Fruit fly (Drosophila melanogaster) whole organism: ENCODE results near the gene CG42634.

Experiments used
- CG8478 ChIP-seq: fragments of >200 bp; optimal IDR thresholded peaks from 2 replicates; lab custom pipeline; 2018; ENCODE audit warnings: inconsistent platforms
- Dll ChIP-seq: fragments of >200 bp; optimal IDR thresholded peaks from 2 replicates; lab custom pipeline; 2017
- EcR ChIP-seq, 2 experiments: fragments of >200 bp; optimal IDR thresholded peaks; 2 replicates each; lab custom pipeline; 2017; ENCODE audit warnings: missing biosample characterization in 2 of 2, missing genetic modification characterization in 2 of 2, missing genetic modification reagents in 2 of 2
- pan ChIP-seq: fragments of >200 bp; optimal IDR thresholded peaks from 2 replicates; lab custom pipeline; 2017
- psq ChIP-seq: fragments of >200 bp; optimal IDR thresholded peaks from 2 replicates; lab custom pipeline; 2017
- usp ChIP-seq: fragments of >200 bp; optimal IDR thresholded peaks from 2 replicates; lab custom pipeline; 2017; ENCODE audit warnings: missing biosample characterization, missing genetic modification characterization, mixed read lengths

Gene CG42634

dm6 chr2L:18007635-18008034 is at the start of gene CG42634, which contains the start of gene CG42635:
Gene CG42634 (plus strand): TSS chr2L:18007935.
Gene CG42635 (plus strand): TSS chr2L:18007935.
- no peak for TF ChIP-seq Dll
- TF ChIP-seq CG8478: no peak
- TF ChIP-seq EcR (GFP tag; optimal IDR thresholded peaks at IDR 0.05; lab: Kevin White, UChicago): no peak
- no peak for TF ChIP-seq psq (lab: Kevin White, UChicago)
- no peak for TF ChIP-seq pan (lab: Kevin White, UChicago)
- TF ChIP-seq usp (GFP tag; lab: Kevin White, UChicago): no peak

- TF ChIP-seq CG8478 (no peak), psq (lab: Kevin White, UChicago) (no peak), pan (lab: Kevin White, UChicago) (no peak), Dll (no peak), usp (GFP tag; lab: Kevin White, UChicago) (no peak), EcR (GFP tag; optimal IDR thresholded peaks at IDR 0.05; lab: Kevin White, UChicago) (no peak)
Measured at dm6 chr2L:17958306-17958705, 49.4 kb upstream of the CG42634 start.

- TF ChIP-seq psq (lab: Kevin White, UChicago) (no peak), EcR (GFP tag; optimal IDR thresholded peaks at IDR 0.05; lab: Kevin White, UChicago) (no peak), Dll (no peak)
Measured at dm6 chr2L:17960214-17960613, 47.5 kb upstream of the CG42634 start.

DNA sequence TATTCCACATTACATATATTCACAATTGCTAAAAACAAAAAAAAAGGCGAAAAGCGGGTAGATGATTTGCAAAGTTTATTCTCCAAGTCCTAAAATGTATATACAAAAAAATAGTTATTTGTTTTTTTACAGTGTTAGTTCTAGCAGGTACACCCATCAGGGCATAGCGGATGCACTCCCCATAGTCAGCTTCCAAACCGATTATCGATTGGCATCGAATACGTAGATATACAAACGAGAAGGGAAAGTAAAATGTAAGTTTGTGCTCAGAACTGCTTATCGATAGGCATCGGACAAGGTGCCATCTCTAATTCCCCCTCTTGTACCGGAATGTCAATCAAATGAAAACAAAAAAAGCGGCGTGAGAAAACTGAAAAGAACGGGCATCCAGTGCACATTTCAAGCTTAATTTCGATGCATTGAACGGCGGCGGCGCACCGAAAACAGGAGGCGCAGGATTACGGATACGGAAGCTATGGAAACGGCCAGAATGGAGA is 44.6 kb upstream of the CG42634 start, which contains the start of gene CG5674:
Gene CG5674, plus strand, starts transcription at position 309 of the 497 bp plus-strand sequence.
- TF ChIP-seq psq (lab: Kevin White, UChicago): no peak
- no peak for TF ChIP-seq Dll
- TF ChIP-seq pan (lab: Kevin White, UChicago): no peak
- no peak for TF ChIP-seq CG8478
- TF ChIP-seq EcR (GFP tag; optimal IDR thresholded peaks at IDR 0.05; lab: Kevin White, UChicago): no peak
- TF ChIP-seq usp (GFP tag; lab: Kevin White, UChicago): no peak

DNA sequence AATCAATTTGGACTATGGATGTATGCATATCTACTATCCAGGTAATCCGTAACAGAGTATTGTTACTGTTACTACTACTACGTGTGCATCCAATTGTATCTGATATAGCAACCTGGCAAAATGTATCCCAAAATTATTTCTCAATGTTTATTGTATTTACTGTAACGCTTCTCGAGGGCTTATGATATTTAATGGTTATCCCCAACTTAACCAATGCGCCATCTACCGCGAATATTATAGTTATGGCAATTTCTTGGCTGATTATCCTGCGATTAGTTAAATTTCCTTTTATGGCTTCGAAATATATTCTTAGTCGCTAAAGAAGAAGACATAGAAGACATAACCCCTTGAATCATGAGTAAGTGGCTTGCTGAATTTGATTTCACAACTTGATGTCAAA is 44.0 kb upstream of the CG42634 start:
- TF ChIP-seq pan (lab: Kevin White, UChicago): no peak
- no peak for TF ChIP-seq psq (lab: Kevin White, UChicago)
- TF ChIP-seq Dll: no peak
- TF ChIP-seq EcR (GFP tag; optimal IDR thresholded peaks at IDR 0.05; lab: Kevin White, UChicago): no peak
- TF ChIP-seq CG8478: no peak
- no peak for TF ChIP-seq usp (GFP tag; lab: Kevin White, UChicago)

- TF ChIP-seq Dll: no peak
- no peak for TF ChIP-seq psq (lab: Kevin White, UChicago)
- TF ChIP-seq EcR (GFP tag; optimal IDR thresholded peaks at IDR 0.05; lab: Kevin White, UChicago): no peak
- no peak for TF ChIP-seq usp (GFP tag; lab: Kevin White, UChicago)
- no peak for TF ChIP-seq pan (lab: Kevin White, UChicago)
- no peak for TF ChIP-seq CG8478
Measured at dm6 chr2L:17972999-17973398, 34.7 kb upstream of the CG42634 start.

DNA sequence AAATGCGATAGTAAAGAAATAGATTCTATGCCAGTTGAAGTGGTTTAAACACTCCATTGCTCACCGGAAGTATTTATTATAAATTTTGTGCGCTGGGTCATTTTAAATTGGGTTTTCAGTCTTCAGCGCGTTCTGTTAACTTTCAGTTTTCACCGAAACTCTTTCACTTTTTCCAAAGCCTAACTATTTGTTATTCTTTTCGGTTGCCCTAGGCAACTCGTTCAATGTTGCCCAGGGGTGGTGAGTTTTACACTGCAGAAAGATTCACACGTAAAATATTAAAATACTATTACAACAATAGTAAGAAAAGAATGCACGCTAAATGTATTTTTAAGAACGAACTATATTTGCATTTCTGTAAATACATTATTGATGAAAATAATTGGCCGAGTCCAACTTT is 25.4 kb upstream of the CG42634 start, which contains the start of gene btv:
Gene btv, minus strand, starts transcription at position 101 of the 400 bp plus-strand sequence.
- TF ChIP-seq usp (GFP tag; lab: Kevin White, UChicago): no peak
- no peak for TF ChIP-seq pan (lab: Kevin White, UChicago)
- TF ChIP-seq EcR (GFP tag; optimal IDR thresholded peaks at IDR 0.05; lab: Kevin White, UChicago): no peak
- no peak for TF ChIP-seq psq (lab: Kevin White, UChicago)
- no peak for TF ChIP-seq Dll
- no peak for TF ChIP-seq CG8478

DNA sequence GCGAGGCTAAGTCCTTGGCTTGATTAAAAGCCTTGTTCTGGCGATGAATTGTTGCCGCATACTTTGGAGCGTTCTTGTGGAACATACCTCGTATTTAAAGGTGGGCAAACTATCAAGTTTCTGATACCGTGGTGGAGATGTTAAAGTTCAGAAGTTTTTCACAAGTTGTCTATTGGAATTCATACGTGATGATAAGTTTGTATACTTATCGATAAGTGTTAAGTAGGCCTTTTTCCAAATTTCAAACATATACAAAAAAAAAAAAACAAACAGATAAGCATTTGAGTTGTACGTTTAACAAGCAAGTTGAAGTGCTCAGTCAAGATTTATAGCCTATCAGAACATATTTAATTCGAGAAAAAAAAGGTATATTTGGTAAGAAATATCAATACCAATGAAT is 21.6 kb upstream of the CG42634 start, which contains the start of gene CG5681:
Gene CG5681, plus strand, starts transcription at position 301 of the 400 bp plus-strand sequence.
- no peak for TF ChIP-seq Dll

DNA sequence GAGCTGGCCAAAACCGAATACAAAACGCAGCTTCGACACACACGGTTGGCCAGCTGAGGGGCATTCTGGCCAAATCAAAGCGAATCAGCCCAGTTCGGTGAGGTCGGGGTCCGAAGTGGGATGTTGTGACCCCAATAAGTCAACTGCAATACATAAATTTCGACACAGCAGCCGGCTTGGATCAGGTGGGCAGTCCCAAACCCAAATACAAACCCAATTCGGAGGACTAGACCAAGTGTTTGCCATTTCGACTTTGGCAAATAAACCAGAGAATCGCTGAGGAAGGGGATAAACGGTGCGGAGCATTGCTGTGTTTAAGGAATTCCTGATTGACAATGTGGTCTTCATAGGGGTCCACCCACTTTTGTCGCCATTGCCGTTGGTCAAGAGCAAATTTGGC is 18.8 kb upstream of the CG42634 start:
- TF ChIP-seq pan (lab: Kevin White, UChicago) (no peak), usp (GFP tag; lab: Kevin White, UChicago) (no peak), EcR (GFP tag; optimal IDR thresholded peaks at IDR 0.05; lab: Kevin White, UChicago) (no peak)

dm6 chr2L:17990118-17990517 is 17.6 kb upstream of the CG42634 start, which contains the start of gene Prosbeta5R2:
Gene Prosbeta5R2 (plus strand): TSS chr2L:17990418.
- TF ChIP-seq EcR (GFP tag; optimal IDR thresholded peaks at IDR 0.05; lab: Kevin White, UChicago) (no peak), psq (lab: Kevin White, UChicago) (no peak), usp (GFP tag; lab: Kevin White, UChicago) (no peak), Dll (no peak), pan (lab: Kevin White, UChicago) (no peak), CG8478 (no peak)

- TF ChIP-seq Dll (no peak), pan (lab: Kevin White, UChicago) (no peak), psq (lab: Kevin White, UChicago) (no peak), CG8478 (no peak), EcR (GFP tag; optimal IDR thresholded peaks at IDR 0.05; lab: Kevin White, UChicago) (no peak), usp (GFP tag; lab: Kevin White, UChicago) (no peak)
Measured at dm6 chr2L:17990771-17991170, 17.0 kb upstream of the CG42634 start.

DNA sequence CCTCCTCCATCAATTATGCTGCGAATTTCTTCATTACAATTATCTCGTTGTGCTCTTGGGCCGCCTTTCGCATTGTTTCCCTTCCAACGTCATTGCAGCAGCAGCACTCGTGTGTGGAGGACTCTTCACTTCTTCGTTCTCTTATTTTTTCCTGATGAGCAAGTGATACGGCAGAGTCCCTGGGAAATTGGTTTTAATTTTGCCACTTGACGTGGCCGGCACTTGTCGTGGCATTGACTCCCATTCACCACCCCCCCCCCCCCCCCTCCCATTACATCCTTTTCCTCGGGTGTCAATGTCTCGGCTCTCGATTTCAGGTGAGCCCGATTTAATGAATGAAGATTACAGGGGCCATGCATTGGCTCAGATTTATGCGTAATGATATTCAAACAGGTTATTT is 5.6 kb upstream of the CG42634 start:
- peak; percentile 49 for TF ChIP-seq Dll
- no peak for TF ChIP-seq pan (lab: Kevin White, UChicago)
- no peak for TF ChIP-seq EcR (GFP tag; optimal IDR thresholded peaks at IDR 0.05; lab: Kevin White, UChicago)
- TF ChIP-seq usp (GFP tag; lab: Kevin White, UChicago): no peak
